Worm (Caenorhabditis elegans) whole organism, L4 larva: ENCODE data around the gene clec-52.

Experiments used
- D1046.2 ChIP-seq: fragments of 200-800 bp; sonication (Bioruptor generic); IDR thresholded peaks from 2 replicates; pipeline ENCODE4 v1.3.6; 2022; ENCODE audit warnings: missing genetic modification characterization, missing compliant biosample characterization
- F44E2.7 ChIP-seq: fragments of 200-800 bp; sonication (Bioruptor generic); IDR thresholded peaks from 2 replicates; pipeline ENCODE4 v2.1.2; 2022; ENCODE audit warnings: missing genetic modification characterization, missing compliant biosample characterization
- T20F7.1 ChIP-seq: fragments of 200-800 bp; sonication (Bioruptor generic); optimal IDR thresholded peaks from 2 replicates; lab custom pipeline; 2018; ENCODE audit warnings: mild to moderate bottlenecking, missing genetic modification characterization, missing compliant biosample characterization
- Y105C5A.15 ChIP-seq: fragments of 200-800 bp; sonication (Bioruptor generic); IDR thresholded peaks from 2 replicates; pipeline ENCODE4 v1.3.6; 2022; ENCODE audit warnings: missing genetic modification characterization, missing compliant biosample characterization
- aha-1 ChIP-seq: fragments of 150-350 bp; peaks from one replicate; lab custom pipeline; 2014; ENCODE audit warnings: missing biosample characterization, missing genetic modification characterization
- aly-2 ChIP-seq: sonication (generic microtip); optimal IDR thresholded peaks from 2 replicates; lab custom pipeline; 2018; ENCODE audit warnings: missing biosample characterization, missing genetic modification characterization
- ama-1 ChIP-seq: fragments of 150-350 bp; optimal IDR thresholded peaks from 2 replicates; lab custom pipeline; 2014; ENCODE audit warnings: inconsistent platforms, mixed read lengths
- ceh-82 ChIP-seq: sonication (generic microtip); optimal IDR thresholded peaks from 2 replicates; lab custom pipeline; 2017; ENCODE audit warnings: missing biosample characterization, missing genetic modification characterization
- ctbp-1 ChIP-seq: fragments of 200-800 bp; sonication (Bioruptor generic); IDR thresholded peaks from 2 replicates; pipeline ENCODE4 v1.3.6; 2022; ENCODE audit warnings: missing genetic modification reagents, missing genetic modification characterization, missing compliant biosample characterization
- daf-12 ChIP-seq: fragments of 150-350 bp; optimal IDR thresholded peaks from 2 replicates; lab custom pipeline; 2014; ENCODE audit warnings: missing biosample characterization, missing genetic modification reagents, missing genetic modification characterization
- daf-16 ChIP-seq, 3 experiments: sonication (generic microtip); optimal IDR thresholded peaks; 2 replicates each; lab custom pipeline; 2016 to 2017; ENCODE audit warnings: missing genetic modification characterization in 3 of 3, missing genetic modification reagents in 3 of 3, mild to moderate bottlenecking in 2 of 3, missing compliant biosample characterization in 2 of 3, missing biosample characterization in 1 of 3, moderate library complexity in 1 of 3
- dmd-6 ChIP-seq: fragments of 200-800 bp; sonication (Bioruptor generic); IDR thresholded peaks from 2 replicates; pipeline ENCODE4 v1.3.6; 2022; ENCODE audit warnings: missing genetic modification reagents, missing genetic modification characterization, missing compliant biosample characterization
- dve-1 ChIP-seq: sonication (generic microtip); optimal IDR thresholded peaks from 2 replicates; lab custom pipeline; 2017; ENCODE audit warnings: antibody characterized with exemption, mild to moderate bottlenecking, missing genetic modification characterization, missing compliant biosample characterization; ENCODE audit not compliant: insufficient read depth
- gei-8 ChIP-seq: fragments of 200-800 bp; sonication (Bioruptor generic); optimal IDR thresholded peaks from 2 replicates; lab custom pipeline; 2018; ENCODE audit warnings: mild to moderate bottlenecking, missing genetic modification characterization, missing compliant biosample characterization
- hlh-11 ChIP-seq: fragments of 200-800 bp; sonication (Bioruptor generic); optimal IDR thresholded peaks from 2 replicates; lab custom pipeline; 2018; ENCODE audit warnings: mild to moderate bottlenecking, missing genetic modification characterization, missing compliant biosample characterization
- hlh-30 ChIP-seq: sonication (generic microtip); optimal IDR thresholded peaks from 2 replicates; lab custom pipeline; 2017; ENCODE audit warnings: antibody characterized with exemption, mild to moderate bottlenecking, missing genetic modification characterization, missing compliant biosample characterization; ENCODE audit not compliant: insufficient read depth
- hmg-1.1 ChIP-seq: fragments of 200-800 bp; sonication (Bioruptor generic); IDR thresholded peaks from 2 replicates; pipeline ENCODE4 v1.3.6; 2022; ENCODE audit warnings: missing genetic modification reagents, missing genetic modification characterization, missing compliant biosample characterization
- lin-13 ChIP-seq: fragments of 150-350 bp; optimal IDR thresholded peaks from 2 replicates; lab custom pipeline; 2014; ENCODE audit warnings: missing biosample characterization, missing genetic modification reagents, missing genetic modification characterization
- lin-38 ChIP-seq: fragments of 200-800 bp; sonication (Bioruptor generic); IDR thresholded peaks from 2 replicates; pipeline ENCODE4 v1.3.6; 2022; ENCODE audit warnings: missing genetic modification reagents, missing genetic modification characterization, missing compliant biosample characterization
- lin-39 ChIP-seq: fragments of 150-350 bp; optimal IDR thresholded peaks from 2 replicates; lab custom pipeline; 2014; ENCODE audit warnings: missing biosample characterization, missing genetic modification reagents, missing genetic modification characterization
- lsy-2 ChIP-seq, 2 experiments: fragments of 150-350 bp in 1 of 2; sonication (generic microtip) in 1 of 2; optimal IDR thresholded peaks; 2 replicates each; lab custom pipeline; 2014 to 2017; ENCODE audit warnings: missing biosample characterization in 2 of 2, missing genetic modification characterization in 2 of 2
- madf-9 ChIP-seq: fragments of 200-800 bp; sonication (Bioruptor generic); conservative IDR thresholded peaks from 2 replicates; pipeline ENCODE4 v1.3.6; 2022; ENCODE audit warnings: missing genetic modification reagents, missing genetic modification characterization, missing compliant biosample characterization
- mdl-1 ChIP-seq, 2 experiments: fragments of 150-350 bp in 1 of 2; sonication (generic microtip) in 1 of 2; optimal IDR thresholded peaks; 2 replicates each; lab custom pipeline; 2014 to 2017; ENCODE audit warnings: missing biosample characterization in 2 of 2, missing genetic modification characterization in 2 of 2
- mep-1 ChIP-seq: fragments of 150-350 bp; sonication (generic microtip); optimal IDR thresholded peaks from 3 replicates; lab custom pipeline; 2014; ENCODE audit warnings: missing biosample characterization, missing genetic modification characterization
- mes-2 ChIP-seq: sonication (generic microtip); optimal IDR thresholded peaks from 2 replicates; lab custom pipeline; 2016; ENCODE audit warnings: missing genotype, mild to moderate bottlenecking, missing genetic modification characterization, missing compliant biosample characterization; ENCODE audit not compliant: poor library complexity, severe bottlenecking
- mxl-3 ChIP-seq: fragments of 200-800 bp; sonication (Bioruptor generic); optimal IDR thresholded peaks from 2 replicates; lab custom pipeline; 2018; ENCODE audit warnings: mild to moderate bottlenecking, missing genetic modification characterization, missing compliant biosample characterization
- nhr-10 ChIP-seq: fragments of 150-350 bp; optimal IDR thresholded peaks from 2 replicates; lab custom pipeline; 2014; ENCODE audit warnings: missing biosample characterization, missing genetic modification characterization
- nhr-102 ChIP-seq: sonication (generic microtip); optimal IDR thresholded peaks from 2 replicates; lab custom pipeline; 2016; ENCODE audit warnings: mild to moderate bottlenecking, missing genetic modification characterization, moderate library complexity, missing compliant biosample characterization
- nhr-237 ChIP-seq: sonication (generic microtip); optimal IDR thresholded peaks from 2 replicates; lab custom pipeline; 2017; ENCODE audit warnings: missing biosample characterization, missing genetic modification characterization
- nhr-28 ChIP-seq: fragments of 150-350 bp; optimal IDR thresholded peaks from 2 replicates; lab custom pipeline; 2014; ENCODE audit warnings: missing biosample characterization, missing genetic modification characterization
- nhr-6 ChIP-seq: fragments of 150-350 bp; optimal IDR thresholded peaks from 2 replicates; lab custom pipeline; 2014; ENCODE audit warnings: missing biosample characterization, missing genetic modification characterization
- nhr-77 ChIP-seq: fragments of 150-350 bp; optimal IDR thresholded peaks from 2 replicates; lab custom pipeline; 2014; ENCODE audit warnings: missing biosample characterization, missing genetic modification characterization
- pha-4 ChIP-seq, 2 experiments: fragments of 150-350 bp in 1 of 2; fragments of 200-800 bp in 1 of 2; sonication (Bioruptor generic) in 1 of 2; IDR thresholded peaks in 1 of 2; optimal IDR thresholded peaks in 1 of 2; 2 replicates each; pipeline versions ENCODE4 v1.3.6 to Lab custom; 2014 to 2022; ENCODE audit warnings: missing genetic modification characterization in 2 of 2, missing genetic modification reagents in 2 of 2, missing biosample characterization in 1 of 2, missing compliant biosample characterization in 1 of 2
- php-3 ChIP-seq: fragments of 200-800 bp; sonication (Bioruptor generic); IDR thresholded peaks from 2 replicates; pipeline ENCODE4 v1.3.6; 2022; ENCODE audit warnings: missing genetic modification reagents, missing genetic modification characterization, missing compliant biosample characterization
- pqm-1 ChIP-seq: sonication (generic microtip); optimal IDR thresholded peaks from 2 replicates; lab custom pipeline; 2017; ENCODE audit warnings: missing biosample characterization, missing genetic modification characterization
- sdz-12 ChIP-seq: fragments of 200-800 bp; sonication (Bioruptor generic); optimal IDR thresholded peaks from 2 replicates; lab custom pipeline; 2018; ENCODE audit warnings: mild to moderate bottlenecking, missing genetic modification characterization, missing compliant biosample characterization
- set-16 ChIP-seq: fragments of 200-800 bp; sonication (Bioruptor generic); IDR thresholded peaks from 2 replicates; pipeline ENCODE4 v1.3.6; 2022; ENCODE audit warnings: missing genetic modification reagents, missing genetic modification characterization, missing compliant biosample characterization
- snpc-1.2 ChIP-seq: fragments of 200-800 bp; sonication (Bioruptor generic); IDR thresholded peaks from 2 replicates; pipeline ENCODE4 v1.3.6; 2022; ENCODE audit warnings: missing genetic modification reagents, missing genetic modification characterization, missing compliant biosample characterization
- snpc-4 ChIP-seq: fragments of 150-350 bp; optimal IDR thresholded peaks from 2 replicates; lab custom pipeline; 2014; ENCODE audit warnings: missing biosample characterization, missing genetic modification characterization
- spr-1 ChIP-seq: sonication (generic microtip); optimal IDR thresholded peaks from 2 replicates; lab custom pipeline; 2016; ENCODE audit warnings: mild to moderate bottlenecking, missing genetic modification characterization, missing compliant biosample characterization
- tra-1 ChIP-seq: fragments of 200-800 bp; sonication (Bioruptor generic); IDR thresholded peaks from 2 replicates; pipeline ENCODE4 v1.3.6; 2022; ENCODE audit warnings: missing genetic modification reagents, missing genetic modification characterization, missing compliant biosample characterization
- unc-39 ChIP-seq: sonication (generic microtip); optimal IDR thresholded peaks from 2 replicates; lab custom pipeline; 2017; ENCODE audit warnings: missing biosample characterization, missing genetic modification characterization
- unc-62 ChIP-seq, 3 experiments: fragments of 150-350 bp in 1 of 3; sonication (generic microtip); optimal IDR thresholded peaks in 2 of 3; peaks in 1 of 3; 1 replicate in 1 of 3; 2 replicates in 2 of 3; lab custom pipeline; 2014 to 2017; ENCODE audit warnings: missing biosample characterization in 3 of 3, missing genetic modification characterization in 3 of 3, missing genetic modification reagents in 3 of 3, missing genotype in 1 of 3
- zfp-2 ChIP-seq: sonication (generic microtip); optimal IDR thresholded peaks from 2 replicates; lab custom pipeline; 2016; ENCODE audit warnings: mild to moderate bottlenecking, missing genetic modification characterization, missing compliant biosample characterization
- zfp-3 ChIP-seq: fragments of 200-800 bp; sonication (Bioruptor generic); conservative IDR thresholded peaks from 2 replicates; pipeline ENCODE4 v1.3.6; 2022; ENCODE audit warnings: missing genetic modification reagents, missing genetic modification characterization, missing compliant biosample characterization
- zip-11 ChIP-seq: fragments of 200-800 bp; sonication (Bioruptor generic); IDR thresholded peaks from 2 replicates; pipeline ENCODE4 v1.3.6; 2022; ENCODE audit warnings: missing genetic modification characterization, missing compliant biosample characterization
- zip-2 ChIP-seq: fragments of 150-350 bp; optimal IDR thresholded peaks from 2 replicates; lab custom pipeline; 2014; ENCODE audit warnings: missing biosample characterization, missing genetic modification characterization
- ztf-11 ChIP-seq: fragments of 150-350 bp; optimal IDR thresholded peaks from 2 replicates; lab custom pipeline; 2014; ENCODE audit warnings: missing biosample characterization, missing genetic modification characterization
- ztf-7 ChIP-seq: fragments of 150-350 bp; optimal IDR thresholded peaks from 2 replicates; lab custom pipeline; 2014; ENCODE audit warnings: missing biosample characterization, missing genetic modification characterization

The clec-52 gene

DNA sequence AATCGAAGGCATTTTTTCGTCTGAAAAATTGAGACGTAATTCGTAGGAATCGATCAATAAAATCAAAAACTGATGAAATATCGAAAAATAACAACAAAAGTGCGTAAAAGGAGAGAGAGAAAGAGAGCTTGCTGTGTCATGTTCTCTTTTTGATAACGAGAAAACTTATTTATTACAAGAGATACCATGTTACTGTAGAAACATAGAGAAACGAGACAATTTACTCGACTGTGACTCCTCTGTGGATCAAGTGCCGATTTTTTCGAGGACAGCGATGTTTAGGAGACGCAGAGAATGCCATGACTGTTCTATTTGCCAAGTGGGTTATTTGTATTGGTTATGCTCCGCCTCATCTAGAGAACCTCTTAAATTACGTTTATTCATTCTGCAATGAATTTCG is 35.0 kb downstream of the clec-52 start, which contains the start of gene sph-1:
Gene sph-1 (minus strand): TSS at position 23 of the 400 bp plus-strand sequence.
- TF ChIP-seq mxl-3 (peak; percentile 15), mep-1 (tag; lab: Kevin White, UChicago) (peak; percentile 75), dve-1 (tag; lab: Kevin White, UChicago) (peak; percentile 82), nhr-77 (tag; lab: Kevin White, UChicago) (peak; percentile 16), zip-11 (GFP tag; lab: Robert Waterston, UW) (no peak), daf-12 (tag; lab: Kevin White, UChicago) (no peak), tra-1 (GFP tag; lab: Robert Waterston, UW) (no peak), nhr-102 (tag; lab: Kevin White, UChicago) (peak; percentile 49), pqm-1 (tag; lab: Kevin White, UChicago) (peak; percentile 63), lin-39 (no peak), nhr-28 (tag; lab: Kevin White, UChicago) (peak; percentile 52), unc-62 (GFP tag; optimal IDR thresholded peaks at IDR 0.05 in 1 of 2; lab: Kevin White, UChicago) (no peak), unc-62 (tag; optimal IDR thresholded peaks at IDR 0.05; lab: Kevin White, UChicago) (no peak), hlh-30 (tag; lab: Kevin White, UChicago) (peak; percentile 76), pha-4 (GFP tag; IDR thresholded peaks at IDR 0.05; lab: Robert Waterston, UW) (no peak; the same call in 1 of the 2 replicates), pha-4 (tag; optimal IDR thresholded peaks at IDR 0.05; lab: Kevin White, UChicago) (peak; percentile 84), D1046.2 (GFP tag; lab: Robert Waterston, UW) (no peak), T20F7.1 (peak; percentile 61), mdl-1 (tag; optimal IDR thresholded peaks at IDR 0.05; lab: Kevin White, UChicago) (peak in 1 of 2 experiments; percentile 39), spr-1 (tag; lab: Kevin White, UChicago) (no peak), snpc-1.2 (GFP tag; lab: Robert Waterston, UW) (no peak), lin-38 (GFP tag; lab: Robert Waterston, UW) (peak; percentile 43), zfp-2 (no peak), aha-1 (tag; lab: Kevin White, UChicago) (no peak), set-16 (GFP tag; lab: Robert Waterston, UW) (no peak), snpc-4 (tag; lab: Kevin White, UChicago) (no peak), mes-2 (tag; lab: Kevin White, UChicago) (peak; percentile 52), dmd-6 (GFP tag; lab: Robert Waterston, UW) (peak; percentile 45; the same call in 1 of the 2 replicates), hmg-1.1 (peak; percentile 31; the same call in 1 of the 2 replicates), ztf-11 (tag; lab: Kevin White, UChicago) (no peak), ztf-7 (peak; percentile 20), lsy-2 (tag; optimal IDR thresholded peaks at IDR 0.05; lab: Kevin White, UChicago) (peak in 1 of 2 experiments; percentile 65), nhr-6 (peak; percentile 31), nhr-237 (tag; lab: Kevin White, UChicago) (no peak), nhr-10 (tag; lab: Kevin White, UChicago) (peak; percentile 50), php-3 (GFP tag; lab: Robert Waterston, UW) (0 out of 2 replicates have a peak, but pooled peaks have one; percentile 25), daf-16 (GFP tag; optimal IDR thresholded peaks at IDR 0.05; lab: Kevin White, UChicago) (no peak), daf-16 (tag; optimal IDR thresholded peaks at IDR 0.05; lab: Kevin White, UChicago) (peak; percentile 89), hlh-11 (tag; lab: Kevin White, UChicago) (peak; percentile 65), ama-1 (lab: Kevin White, UChicago) (peak; percentile 55)

DNA sequence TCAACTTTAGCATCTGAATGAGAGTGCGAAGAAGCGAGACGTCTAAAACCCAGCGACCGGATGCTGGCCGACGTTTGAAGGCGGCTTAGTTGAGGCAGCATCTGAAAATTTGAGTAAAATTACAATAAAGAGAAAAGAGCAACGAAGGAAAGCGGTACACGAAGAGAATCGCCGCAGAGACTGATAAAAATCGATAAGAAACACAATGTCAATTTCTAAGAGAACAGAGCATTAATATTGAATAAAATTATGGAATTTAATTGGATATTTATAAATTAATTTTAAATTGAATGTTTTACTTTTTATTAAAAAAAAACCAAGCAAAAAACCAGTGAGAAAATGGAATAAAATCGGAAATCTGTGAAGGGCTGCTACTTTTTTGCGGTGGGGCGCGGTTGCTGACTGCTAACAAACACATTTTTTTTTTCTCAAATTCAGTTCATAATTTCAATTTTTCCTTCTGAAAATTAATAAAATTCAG is 38.4 kb downstream of the clec-52 start, which contains the start of the genes ndub-11 and moc-3:
Gene ndub-11 (minus strand): TSS at position 101 of the 481 bp plus-strand sequence.
Gene moc-3 (plus strand): TSS at position 431 of the 481 bp plus-strand sequence.
- TF ChIP-seq gei-8 (GFP tag; lab: Kevin White, UChicago) (no peak), madf-9 (GFP tag; lab: Robert Waterston, UW) (no peak), lsy-2 (tag; optimal IDR thresholded peaks at IDR 0.05; lab: Kevin White, UChicago) (no peak), ctbp-1 (GFP tag; lab: Robert Waterston, UW) (no peak), F44E2.7 (GFP tag; lab: Robert Waterston, UW) (no peak), aha-1 (tag; lab: Kevin White, UChicago) (peak; percentile 13), mes-2 (tag; lab: Kevin White, UChicago) (peak; percentile 26), lin-38 (GFP tag; lab: Robert Waterston, UW) (peak; percentile 73), lin-13 (GFP tag; lab: Kevin White, UChicago) (no peak), ceh-82 (tag; lab: Kevin White, UChicago) (no peak), zip-2 (no peak), tra-1 (GFP tag; lab: Robert Waterston, UW) (no peak), zfp-3 (no peak), Y105C5A.15 (GFP tag; lab: Robert Waterston, UW) (no peak), aly-2 (tag; lab: Kevin White, UChicago) (no peak), unc-39 (tag; lab: Kevin White, UChicago) (no peak), sdz-12 (GFP tag; lab: Kevin White, UChicago) (no peak), pqm-1 (tag; lab: Kevin White, UChicago) (no peak)
